Fruit fly (Drosophila melanogaster) whole organism, adult: ENCODE results near the gene IP3K1.

Experiments
- CG11617 ChIP-seq: fragments of 200-800 bp; sonication (Bioruptor generic); optimal IDR thresholded peaks from 2 replicates; lab custom pipeline; 2017; ENCODE audit warnings: mild to moderate bottlenecking, missing biosample characterization, missing genetic modification reagents, missing genetic modification characterization
- CG12768 ChIP-seq: fragments of 200-800 bp; sonication (Bioruptor generic); optimal IDR thresholded peaks from 2 replicates; lab custom pipeline; 2017; ENCODE audit warnings: missing biosample characterization, missing genetic modification characterization, mild to moderate bottlenecking, moderate library complexity, missing genetic modification reagents
- CG14711 ChIP-seq: fragments of 200-800 bp; sonication (Bioruptor generic); optimal IDR thresholded peaks from 2 replicates; lab custom pipeline; 2018; ENCODE audit warnings: missing biosample characterization, mild to moderate bottlenecking, missing genetic modification characterization, moderate library complexity
- CG1620 ChIP-seq: fragments of 200-800 bp; sonication (Bioruptor generic); optimal IDR thresholded peaks from 2 replicates; lab custom pipeline; 2016; ENCODE audit warnings: missing biosample characterization, missing genetic modification characterization
- CG33017 ChIP-seq: fragments of 200-800 bp; sonication (Bioruptor generic); optimal IDR thresholded peaks from 2 replicates; lab custom pipeline; 2018; ENCODE audit warnings: missing biosample characterization, mild to moderate bottlenecking, missing genetic modification characterization, moderate library complexity
- CG5204 ChIP-seq: fragments of 200-800 bp; sonication (Bioruptor generic); optimal IDR thresholded peaks from 2 replicates; lab custom pipeline; 2016; ENCODE audit warnings: missing biosample characterization, missing genetic modification characterization
- CG7045 ChIP-seq: fragments of 200-800 bp; sonication (Bioruptor generic); optimal IDR thresholded peaks from 2 replicates; lab custom pipeline; 2017; ENCODE audit warnings: missing biosample characterization, mild to moderate bottlenecking, missing genetic modification characterization
- CG7101 ChIP-seq: fragments of 200-800 bp; sonication (Bioruptor generic); optimal IDR thresholded peaks from 2 replicates; lab custom pipeline; 2018; ENCODE audit warnings: missing biosample characterization, mild to moderate bottlenecking, missing genetic modification characterization, moderate library complexity
- Clk ChIP-seq: fragments of 200-800 bp; sonication (Bioruptor generic); optimal IDR thresholded peaks from 2 replicates; lab custom pipeline; 2017; ENCODE audit warnings: missing biosample characterization, missing genetic modification characterization
- Crg-1 ChIP-seq: fragments of 200-800 bp; sonication (Bioruptor generic); optimal IDR thresholded peaks from 2 replicates; lab custom pipeline; 2016; ENCODE audit warnings: missing biosample characterization, missing genetic modification characterization
- Hr96 ChIP-seq: fragments of 200-800 bp; sonication (Bioruptor generic); optimal IDR thresholded peaks from 2 replicates; lab custom pipeline; 2016; ENCODE audit warnings: missing biosample characterization, missing genetic modification characterization
- Mnt ChIP-seq: fragments of 200-800 bp; sonication (Bioruptor generic); optimal IDR thresholded peaks from 2 replicates; lab custom pipeline; 2016; ENCODE audit warnings: missing biosample characterization, mild to moderate bottlenecking, missing genetic modification characterization
- bab1 ChIP-seq: fragments of 200-800 bp; sonication (Bioruptor generic); optimal IDR thresholded peaks from 3 replicates; lab custom pipeline; 2019; ENCODE audit warnings: missing biosample characterization, mild to moderate bottlenecking, missing genetic modification characterization, moderate library complexity
- cic ChIP-seq: fragments of 200-800 bp; sonication (Bioruptor generic); optimal IDR thresholded peaks from 2 replicates; lab custom pipeline; 2017; ENCODE audit warnings: missing biosample characterization, mild to moderate bottlenecking, missing genetic modification characterization, moderate library complexity
- cnc ChIP-seq, 2 experiments: fragments of >200 bp; optimal IDR thresholded peaks; 2 replicates each; lab custom pipeline; 2017
- kay ChIP-seq: fragments of 200-800 bp; sonication (Bioruptor generic); peaks from one replicate; lab custom pipeline; 2016; ENCODE audit warnings: missing biosample characterization, missing genetic modification characterization, borderline replicate concordance
- ovo ChIP-seq: fragments of 200-800 bp; sonication (Bioruptor generic); optimal IDR thresholded peaks from 2 replicates; lab custom pipeline; 2016; ENCODE audit warnings: missing biosample characterization, missing genetic modification characterization
- pad ChIP-seq: fragments of 200-800 bp; sonication (Bioruptor generic); optimal IDR thresholded peaks from 3 replicates; lab custom pipeline; 2017; ENCODE audit warnings: missing biosample characterization, missing genetic modification characterization, mild to moderate bottlenecking, moderate library complexity, missing genetic modification reagents
- tj ChIP-seq: fragments of 200-800 bp; sonication (Bioruptor generic); optimal IDR thresholded peaks from 3 replicates; lab custom pipeline; 2017; ENCODE audit warnings: missing biosample characterization, mild to moderate bottlenecking, missing genetic modification characterization, moderate library complexity
- toe ChIP-seq: fragments of 200-800 bp; sonication (Bioruptor generic); optimal IDR thresholded peaks from 2 replicates; lab custom pipeline; 2016; ENCODE audit warnings: missing biosample characterization, missing genetic modification characterization

Gene IP3K1

dm6 chr2L:9743823-9744222, 38.4 kb upstream of the IP3K1 start:
- TF ChIP-seq CG14711 (tag; lab: Kevin White, UChicago) (no peak), ovo (GFP tag; lab: Kevin White, UChicago) (no peak), kay (GFP tag; lab: Kevin White, UChicago) (no peak), CG7045 (GFP tag; lab: Kevin White, UChicago) (no peak), CG5204 (GFP tag; lab: Kevin White, UChicago) (no peak), Crg-1 (GFP tag; lab: Kevin White, UChicago) (no peak), Mnt (GFP tag; lab: Kevin White, UChicago) (no peak), toe (GFP tag; lab: Kevin White, UChicago) (no peak), CG33017 (tag; lab: Kevin White, UChicago) (no peak)

dm6 chr2L:9744634-9745033, 37.5 kb upstream of the IP3K1 start:
- no peak for TF ChIP-seq pad
- TF ChIP-seq Mnt (GFP tag; lab: Kevin White, UChicago): no peak
- no peak for TF ChIP-seq CG12768 (GFP tag; lab: Kevin White, UChicago)
- TF ChIP-seq Hr96 (GFP tag; lab: Kevin White, UChicago): no peak
- no peak for TF ChIP-seq Clk (GFP tag; lab: Kevin White, UChicago)
- no peak for TF ChIP-seq bab1 (GFP tag; lab: Kevin White, UChicago)
- no peak for TF ChIP-seq CG7045 (GFP tag; lab: Kevin White, UChicago)
- no peak for TF ChIP-seq CG33017 (tag; lab: Kevin White, UChicago)
- no peak for TF ChIP-seq toe (GFP tag; lab: Kevin White, UChicago)
- no peak for TF ChIP-seq cnc (optimal IDR thresholded peaks at IDR 0.05; lab: Kevin White, UChicago)
- no peak for TF ChIP-seq CG5204 (GFP tag; lab: Kevin White, UChicago)
- TF ChIP-seq Crg-1 (GFP tag; lab: Kevin White, UChicago): no peak

dm6 chr2L:9746236-9747225, 35.7 kb upstream of the IP3K1 start, which contains the start of gene Nckx30C:
TSS of gene Nckx30C (minus strand) at chr2L:9746495.
- TF ChIP-seq Crg-1 (GFP tag; lab: Kevin White, UChicago) (no peak), toe (GFP tag; lab: Kevin White, UChicago) (no peak), CG12768 (GFP tag; lab: Kevin White, UChicago) (no peak), cic (GFP tag; lab: Kevin White, UChicago) (no peak), Hr96 (GFP tag; lab: Kevin White, UChicago) (no peak), CG33017 (tag; lab: Kevin White, UChicago) (no peak), CG7101 (tag; lab: Kevin White, UChicago) (no peak), kay (GFP tag; lab: Kevin White, UChicago) (no peak), Mnt (GFP tag; lab: Kevin White, UChicago) (no peak), CG14711 (tag; lab: Kevin White, UChicago) (no peak), tj (GFP tag; lab: Kevin White, UChicago) (no peak), CG1620 (GFP tag; lab: Kevin White, UChicago) (no peak), bab1 (GFP tag; lab: Kevin White, UChicago) (no peak)

- TF ChIP-seq toe (GFP tag; lab: Kevin White, UChicago): no peak
- no peak for TF ChIP-seq Hr96 (GFP tag; lab: Kevin White, UChicago)
- no peak for TF ChIP-seq Clk (GFP tag; lab: Kevin White, UChicago)
- no peak for TF ChIP-seq CG1620 (GFP tag; lab: Kevin White, UChicago)
- no peak for TF ChIP-seq pad
- no peak for TF ChIP-seq CG33017 (tag; lab: Kevin White, UChicago)
- TF ChIP-seq cnc (optimal IDR thresholded peaks at IDR 0.05; lab: Kevin White, UChicago): no peak
- TF ChIP-seq CG11617 (GFP tag; lab: Kevin White, UChicago): no peak
- TF ChIP-seq CG5204 (GFP tag; lab: Kevin White, UChicago): no peak
- no peak for TF ChIP-seq kay (GFP tag; lab: Kevin White, UChicago)
- no peak for TF ChIP-seq CG7045 (GFP tag; lab: Kevin White, UChicago)
- TF ChIP-seq CG7101 (tag; lab: Kevin White, UChicago): no peak
- no peak for TF ChIP-seq tj (GFP tag; lab: Kevin White, UChicago)
- TF ChIP-seq bab1 (GFP tag; lab: Kevin White, UChicago): no peak
- TF ChIP-seq Crg-1 (GFP tag; lab: Kevin White, UChicago): no peak
- no peak for TF ChIP-seq CG12768 (GFP tag; lab: Kevin White, UChicago)
- no peak for TF ChIP-seq Mnt (GFP tag; lab: Kevin White, UChicago)
- no peak for TF ChIP-seq CG14711 (tag; lab: Kevin White, UChicago)
- TF ChIP-seq ovo (GFP tag; lab: Kevin White, UChicago): no peak
Observed at dm6 chr2L:9749745-9750144, 32.4 kb upstream of the IP3K1 start, which contains the start of gene Cyp4e3. TSS of gene Cyp4e3 (minus strand) at chr2L:9750071.

- no peak for TF ChIP-seq toe (GFP tag; lab: Kevin White, UChicago)
- no peak for TF ChIP-seq cic (GFP tag; lab: Kevin White, UChicago)
- no peak for TF ChIP-seq pad
- no peak for TF ChIP-seq kay (GFP tag; lab: Kevin White, UChicago)
- TF ChIP-seq CG33017 (tag; lab: Kevin White, UChicago): no peak
- no peak for TF ChIP-seq CG1620 (GFP tag; lab: Kevin White, UChicago)
- no peak for TF ChIP-seq tj (GFP tag; lab: Kevin White, UChicago)
- TF ChIP-seq CG11617 (GFP tag; lab: Kevin White, UChicago): no peak
- TF ChIP-seq bab1 (GFP tag; lab: Kevin White, UChicago): no peak
- no peak for TF ChIP-seq ovo (GFP tag; lab: Kevin White, UChicago)
- no peak for TF ChIP-seq CG14711 (tag; lab: Kevin White, UChicago)
- TF ChIP-seq Clk (GFP tag; lab: Kevin White, UChicago): no peak
- TF ChIP-seq Mnt (GFP tag; lab: Kevin White, UChicago): no peak
Observed at dm6 chr2L:9753357-9753756, 28.8 kb upstream of the IP3K1 start.
